Worm (Caenorhabditis elegans) whole organism, L3 larva: ENCODE data around the gene oac-11.

ENCODE experiments used
- elt-3 ChIP-seq, 3 experiments: fragments of 150-350 bp in 1 of 3; sonication (generic microtip) in 2 of 3; optimal IDR thresholded peaks; 2 replicates in 2 of 3; 4 replicates in 1 of 3; lab custom pipeline; 2014 to 2017; ENCODE audit warnings: missing biosample characterization in 3 of 3, missing genetic modification characterization in 3 of 3
- nfya-1 ChIP-seq: sonication (generic microtip); optimal IDR thresholded peaks from 2 replicates; lab custom pipeline; 2017; ENCODE audit warnings: missing genetic modification characterization, mild to moderate bottlenecking, missing compliant biosample characterization, antibody characterized with exemption, moderate library complexity; ENCODE audit not compliant: insufficient read depth
- nhr-11 ChIP-seq: fragments of 150-350 bp; optimal IDR thresholded peaks from 2 replicates; lab custom pipeline; 2014; ENCODE audit warnings: missing biosample characterization, missing genetic modification characterization
- nhr-25 ChIP-seq: sonication (generic microtip); optimal IDR thresholded peaks from 2 replicates; lab custom pipeline; 2017; ENCODE audit warnings: missing biosample characterization, missing genetic modification characterization
- tbx-2 ChIP-seq: sonication (generic microtip); optimal IDR thresholded peaks from 2 replicates; lab custom pipeline; 2016; ENCODE audit warnings: mild to moderate bottlenecking, missing genetic modification characterization, missing compliant biosample characterization

DNA sequence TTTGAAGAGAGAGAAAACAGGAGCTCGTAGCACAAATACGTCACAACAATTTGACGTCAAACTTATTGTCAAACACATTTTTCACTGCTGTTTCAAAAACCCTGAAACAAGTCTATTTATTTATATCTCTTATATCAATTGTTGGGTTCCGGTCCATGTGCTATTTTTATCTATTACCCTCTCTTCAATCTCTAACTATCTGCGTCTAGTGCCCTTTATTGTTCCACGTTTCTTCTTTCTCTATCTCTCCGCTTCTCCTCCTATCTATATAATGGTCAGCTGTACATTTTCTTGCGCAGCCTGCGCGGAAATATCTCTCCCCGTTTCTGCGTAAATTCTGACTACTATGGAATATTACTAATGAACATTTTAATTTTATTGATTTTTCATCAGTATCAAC lies 36.2 kb upstream of the oac-11 start:
- TF ChIP-seq nhr-25 (tag; lab: Kevin White, UChicago): no peak
- TF ChIP-seq nhr-11 (tag; lab: Kevin White, UChicago): no peak
- TF ChIP-seq tbx-2: no peak
- TF ChIP-seq nfya-1 (tag; lab: Kevin White, UChicago): peak; percentile 61
- TF ChIP-seq elt-3 (tag; optimal IDR thresholded peaks at IDR 0.05; lab: Kevin White, UChicago): no peak
